Fruit fly (Drosophila melanogaster) ovary, adult (tissue): ENCODE data around the gene CG43993.

ENCODE experiments used
- CG17801 ChIP-seq: fragments of 200-800 bp; optimal IDR thresholded peaks from 2 replicates; lab custom pipeline; 2019; ENCODE audit warnings: missing biosample characterization, mild to moderate bottlenecking, missing genetic modification characterization, moderate library complexity; ENCODE audit not compliant: partially characterized antibody

The CG43993 gene

dm6 chr3L:12032257-12032656, at the start of gene CG43993:
CG43993 (plus strand) TSS chr3L:12032557.
- TF ChIP-seq CG17801 (GFP tag; lab: Kevin White, UChicago), result no peak

- TF ChIP-seq CG17801 (GFP tag; lab: Kevin White, UChicago), result no peak
Observed at dm6 chr3L:11984606-11985005, 47.8 kb upstream of the CG43993 start, which contains the start of gene CG6938. CG6938 (plus strand) TSS chr3L:11984906.

- no peak for TF ChIP-seq CG17801 (GFP tag; lab: Kevin White, UChicago)
Observed at dm6 chr3L:11990436-11990835, 41.9 kb upstream of the CG43993 start, which contains the start of gene CG6931. CG6931 (plus strand) TSS chr3L:11990736.

dm6 chr3L:11992960-11993359, 39.4 kb upstream of the CG43993 start, which contains the start of gene viaf:
viaf (minus strand) TSS chr3L:11993179.
- TF ChIP-seq CG17801 (GFP tag; lab: Kevin White, UChicago), result peak; percentile 68

- no peak for TF ChIP-seq CG17801 (GFP tag; lab: Kevin White, UChicago)
Observed at dm6 chr3L:11997959-11998358, 34.4 kb upstream of the CG43993 start, which contains the start of gene Grip163. Grip163 (minus strand) TSS chr3L:11998138.

dm6 chr3L:12002321-12003248, 29.8 kb upstream of the CG43993 start, which contains the start of the genes Pop2 and CG6928:
Pop2 (minus strand) TSS chr3L:12002915.
CG6928 (plus strand) TSS chr3L:12003155.
- TF ChIP-seq CG17801 (GFP tag; lab: Kevin White, UChicago), result peak; percentile 44

dm6 chr3L:12003457-12003856, 28.9 kb upstream of the CG43993 start:
- TF ChIP-seq CG17801 (GFP tag; lab: Kevin White, UChicago), result no peak

- no peak for TF ChIP-seq CG17801 (GFP tag; lab: Kevin White, UChicago)
Observed at dm6 chr3L:12004136-12004535, 28.2 kb upstream of the CG43993 start.

dm6 chr3L:12007945-12008344, 24.4 kb upstream of the CG43993 start:
- no peak for TF ChIP-seq CG17801 (GFP tag; lab: Kevin White, UChicago)

dm6 chr3L:12013698-12014097, 18.7 kb upstream of the CG43993 start:
- TF ChIP-seq CG17801 (GFP tag; lab: Kevin White, UChicago), result no peak

dm6 chr3L:12014272-12014671, 18.1 kb upstream of the CG43993 start:
- no peak for TF ChIP-seq CG17801 (GFP tag; lab: Kevin White, UChicago)

- TF ChIP-seq CG17801 (GFP tag; lab: Kevin White, UChicago), result no peak
Observed at dm6 chr3L:12016186-12016585, 16.2 kb upstream of the CG43993 start.

dm6 chr3L:12021903-12022302, 10.5 kb upstream of the CG43993 start:
- no peak for TF ChIP-seq CG17801 (GFP tag; lab: Kevin White, UChicago)

dm6 chr3L:12023137-12023792, 9.1 kb upstream of the CG43993 start:
- no peak for TF ChIP-seq CG17801 (GFP tag; lab: Kevin White, UChicago)

dm6 chr3L:12024947-12025346, 7.4 kb upstream of the CG43993 start:
- no peak for TF ChIP-seq CG17801 (GFP tag; lab: Kevin White, UChicago)
